3 worm cellular contexts compared by ENCODE assay signal in the genomic region with DNA sequence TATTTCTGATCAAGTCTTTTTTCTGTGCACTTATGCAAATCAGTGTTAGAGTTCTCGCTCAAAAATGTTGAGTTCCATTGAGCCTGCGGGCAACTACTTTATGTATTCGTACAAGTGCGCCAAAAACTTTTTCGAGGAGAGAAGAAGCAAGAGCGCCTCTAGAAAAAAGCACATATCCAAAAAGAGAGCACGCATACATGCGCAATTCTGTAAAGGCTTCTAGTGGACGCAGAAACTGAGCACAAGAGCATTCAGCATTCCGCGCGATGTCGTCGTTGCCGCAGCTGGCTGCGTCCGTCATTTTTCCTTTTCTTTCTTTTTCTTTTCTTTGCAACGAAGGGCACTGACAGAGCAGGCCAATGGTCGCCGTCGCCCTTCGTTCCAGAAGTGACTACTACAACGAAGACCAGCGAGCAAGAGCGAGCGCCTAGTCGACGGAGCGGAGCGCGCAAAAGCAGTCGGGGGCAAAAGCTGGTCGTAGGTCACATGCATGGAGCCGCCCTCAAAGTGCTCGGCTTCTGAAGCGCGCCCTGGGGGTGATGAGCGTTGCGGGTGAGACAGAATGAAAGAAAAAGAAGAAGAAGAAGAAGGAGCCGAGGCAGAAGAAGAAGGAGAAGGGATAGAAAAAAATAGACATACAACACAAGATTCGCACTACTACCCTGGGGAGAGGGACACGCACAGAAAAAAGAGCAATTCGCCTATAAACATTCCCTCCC.
TF ChIP-seq lines count a peak whose summit lies in the region.

No protein-coding gene starts in this region.

TF ChIP-seq in whole organism, L2 larva, 48 proteins besides CTCF, POLR2A, EP300 and RAD21 (continued from another document):
- TF ChIP-seq nhr-6 (tag; optimal IDR thresholded peaks at IDR 0.05; lab: Kevin White, UChicago) (no peak), unc-62 (GFP tag; optimal IDR thresholded peaks at IDR 0.05; lab: Kevin White, UChicago) (no peak), unc-55 (GFP tag; optimal IDR thresholded peaks at IDR 0.05; lab: Kevin White, UChicago) (peak; percentile 42), zag-1 (tag; optimal IDR thresholded peaks at IDR 0.05; lab: Kevin White, UChicago) (peak; percentile 55), ceh-16 (tag; optimal IDR thresholded peaks at IDR 0.05; lab: Kevin White, UChicago) (no peak), lsy-2 (tag; optimal IDR thresholded peaks at IDR 0.05; lab: Kevin White, UChicago) (peak; percentile 12 to 56), elt-1 (tag; optimal IDR thresholded peaks at IDR 0.05; lab: Kevin White, UChicago) (no peak), nhr-25 (tag; optimal IDR thresholded peaks at IDR 0.05; lab: Kevin White, UChicago) (no peak), crh-2 (tag; optimal IDR thresholded peaks at IDR 0.05; lab: Kevin White, UChicago) (peak; percentile 43), nhr-21 (tag; optimal IDR thresholded peaks at IDR 0.05; lab: Kevin White, UChicago) (no peak), blmp-1 (tag; optimal IDR thresholded peaks at IDR 0.05; lab: Kevin White, UChicago; ENCODE audit: insufficient read depth) (no peak), Y55F3AM.14 (GFP tag; optimal IDR thresholded peaks at IDR 0.05; lab: Kevin White, UChicago) (peak; percentile 84)

TF ChIP-seq in whole organism, L4 larva, 104 proteins besides CTCF, POLR2A, EP300 and RAD21 (continued from another document):
- peak; percentile 66 for TF ChIP-seq hmg-1.1 (GFP tag; IDR thresholded peaks at IDR 0.05; lab: Robert Waterston, UW)
- TF ChIP-seq nhr-11 (tag; optimal IDR thresholded peaks at IDR 0.05; lab: Kevin White, UChicago), result peak; percentile 25
- no peak for TF ChIP-seq ama-1 (optimal IDR thresholded peaks at IDR 0.05; lab: Kevin White, UChicago)
- TF ChIP-seq unc-39 (tag; optimal IDR thresholded peaks at IDR 0.05; lab: Kevin White, UChicago), result no peak
- no peak for TF ChIP-seq aly-2 (tag; optimal IDR thresholded peaks at IDR 0.05; lab: Kevin White, UChicago)
- peak; percentile 69 for TF ChIP-seq fkh-10 (GFP tag; optimal IDR thresholded peaks at IDR 0.05; lab: Kevin White, UChicago)
- TF ChIP-seq hif-1 (tag; optimal IDR thresholded peaks at IDR 0.05; lab: Kevin White, UChicago), result peak; percentile 39 to 49
- no peak for TF ChIP-seq lin-29 (GFP tag; IDR thresholded peaks at IDR 0.05; lab: Robert Waterston, UW)
- peak; percentile 15; the same call in 1 of the 2 replicates for TF ChIP-seq pha-4 (GFP tag; IDR thresholded peaks at IDR 0.05; lab: Robert Waterston, UW)
- no peak for TF ChIP-seq pha-4 (tag; optimal IDR thresholded peaks at IDR 0.05; lab: Kevin White, UChicago)
- no peak for TF ChIP-seq F49E8.2 (tag; optimal IDR thresholded peaks at IDR 0.05; lab: Kevin White, UChicago; ENCODE audit: borderline replicate concordance)
- no peak for TF ChIP-seq nhr-41 (GFP tag; IDR thresholded peaks at IDR 0.05; lab: Robert Waterston, UW)
- no peak for TF ChIP-seq mxl-3 (GFP tag; optimal IDR thresholded peaks at IDR 0.05; lab: Kevin White, UChicago)
- peak; percentile 0 for TF ChIP-seq Y5F2A.4 (GFP tag; optimal IDR thresholded peaks at IDR 0.05; lab: Kevin White, UChicago)
- TF ChIP-seq lin-38 (GFP tag; IDR thresholded peaks at IDR 0.05; lab: Robert Waterston, UW), result 0 out of 2 replicates have a peak, but pooled peaks have one; percentile 6
- TF ChIP-seq zip-2 (tag; optimal IDR thresholded peaks at IDR 0.05; lab: Kevin White, UChicago), result no peak
- TF ChIP-seq vab-7 (GFP tag; IDR thresholded peaks at IDR 0.05; lab: Robert Waterston, UW), result peak; percentile 30; the same call in 1 of the 2 replicates
- peak; percentile 55 for TF ChIP-seq spr-1 (tag; optimal IDR thresholded peaks at IDR 0.05; lab: Kevin White, UChicago)
- no peak for TF ChIP-seq ZK546.5 (tag; optimal IDR thresholded peaks at IDR 0.05; lab: Kevin White, UChicago)
- TF ChIP-seq hlh-11 (tag; optimal IDR thresholded peaks at IDR 0.05; lab: Kevin White, UChicago), result peak; percentile 69
- no peak for TF ChIP-seq madf-9 (GFP tag; conservative IDR thresholded peaks at IDR 0.05; lab: Robert Waterston, UW)
- TF ChIP-seq nhr-10 (tag; optimal IDR thresholded peaks at IDR 0.05; lab: Kevin White, UChicago), result no peak
- no peak for TF ChIP-seq spr-3 (GFP tag; optimal IDR thresholded peaks at IDR 0.05; lab: Kevin White, UChicago)
- peak; percentile 60 for TF ChIP-seq ceh-32 (tag; optimal IDR thresholded peaks at IDR 0.05; lab: Kevin White, UChicago; ENCODE audit: poor library complexity)
- peak; percentile 19; the same call in 1 of the 2 replicates for TF ChIP-seq dmd-6 (GFP tag; IDR thresholded peaks at IDR 0.05; lab: Robert Waterston, UW)
- TF ChIP-seq hlh-30 (tag; optimal IDR thresholded peaks at IDR 0.05; lab: Kevin White, UChicago; ENCODE audit: insufficient read depth), result peak; percentile 52
- TF ChIP-seq lin-15B (tag; optimal IDR thresholded peaks at IDR 0.05; lab: Kevin White, UChicago), result no peak
- no peak for TF ChIP-seq madf-5 (GFP tag; IDR thresholded peaks at IDR 0.05; lab: Robert Waterston, UW)
- peak; percentile 86 for TF ChIP-seq ctbp-1 (GFP tag; IDR thresholded peaks at IDR 0.05; lab: Robert Waterston, UW)
- no peak for TF ChIP-seq dpl-1 (GFP tag; optimal IDR thresholded peaks at IDR 0.05; lab: Kevin White, UChicago)
- peak; percentile 88 for TF ChIP-seq aha-1 (tag; lab: Kevin White, UChicago)
- peak; percentile 70; the same call in 1 of the 2 replicates for TF ChIP-seq ceh-20 (GFP tag; IDR thresholded peaks at IDR 0.05; lab: Robert Waterston, UW)
- TF ChIP-seq ceh-62 (tag; optimal IDR thresholded peaks at IDR 0.05; lab: Kevin White, UChicago), result no peak
- peak; percentile 69 for TF ChIP-seq egl-43 (GFP tag; IDR thresholded peaks at IDR 0.05; lab: Robert Waterston, UW)
- no peak for TF ChIP-seq zfp-3 (GFP tag; conservative IDR thresholded peaks at IDR 0.05; lab: Robert Waterston, UW)
- no peak for TF ChIP-seq Y75B8A.6 (GFP tag; IDR thresholded peaks at IDR 0.05; lab: Robert Waterston, UW)
- peak; percentile 87 for TF ChIP-seq F37D6.2 (tag; optimal IDR thresholded peaks at IDR 0.05; lab: Kevin White, UChicago)
- TF ChIP-seq F10B5.3 (tag; optimal IDR thresholded peaks at IDR 0.05; lab: Kevin White, UChicago), result no peak
- no peak for TF ChIP-seq tra-1 (GFP tag; IDR thresholded peaks at IDR 0.05; lab: Robert Waterston, UW)
- TF ChIP-seq mxl-2 (GFP tag; conservative IDR thresholded peaks at IDR 0.05; lab: Robert Waterston, UW), result no peak
- peak; percentile 62 for TF ChIP-seq mep-1 (tag; optimal IDR thresholded peaks at IDR 0.05; lab: Kevin White, UChicago)
- TF ChIP-seq nhr-102 (tag; optimal IDR thresholded peaks at IDR 0.05; lab: Kevin White, UChicago), result no peak
- no peak for TF ChIP-seq saeg-2 (GFP tag; IDR thresholded peaks at IDR 0.05; lab: Robert Waterston, UW)

TF ChIP-seq in whole organism, late embryonic, 69 proteins besides CTCF, POLR2A, EP300 and RAD21 (continued from another document):
- TF ChIP-seq mec-3 (tag; optimal IDR thresholded peaks at IDR 0.05; lab: Kevin White, UChicago; ENCODE audit: borderline replicate concordance) (no peak), fkh-6 (tag; optimal IDR thresholded peaks at IDR 0.05; lab: Kevin White, UChicago) (no peak), sdc-2 (tag; optimal IDR thresholded peaks at IDR 0.05; lab: Kevin White, UChicago) (no peak), eyg-1 (tag; optimal IDR thresholded peaks at IDR 0.05; lab: Kevin White, UChicago) (no peak), nhr-232 (tag; optimal IDR thresholded peaks at IDR 0.05; lab: Kevin White, UChicago) (no peak), ref-2 (tag; optimal IDR thresholded peaks at IDR 0.05; lab: Kevin White, UChicago) (no peak), ceh-31 (tag; optimal IDR thresholded peaks at IDR 0.05; lab: Kevin White, UChicago) (peak; percentile 78), K09A11.1 (tag; optimal IDR thresholded peaks at IDR 0.05; lab: Kevin White, UChicago; ENCODE audit: insufficient read depth) (peak; percentile 24), pros-1 (tag; optimal IDR thresholded peaks at IDR 0.05; lab: Kevin White, UChicago) (no peak), che-1 (tag; optimal IDR thresholded peaks at IDR 0.05; lab: Kevin White, UChicago) (no peak), lin-11 (tag; optimal IDR thresholded peaks at IDR 0.05; lab: Kevin White, UChicago) (no peak), K02D7.2 (tag; optimal IDR thresholded peaks at IDR 0.05; lab: Kevin White, UChicago) (no peak), fkh-10 (GFP tag; optimal IDR thresholded peaks at IDR 0.05; lab: Kevin White, UChicago) (no peak), C08G9.2 (tag; optimal IDR thresholded peaks at IDR 0.05; lab: Kevin White, UChicago) (peak; percentile 22), ama-1 (optimal IDR thresholded peaks at IDR 0.05; lab: Kevin White, UChicago) (no peak), ceh-24 (tag; optimal IDR thresholded peaks at IDR 0.05; lab: Kevin White, UChicago) (no peak), ceh-18 (tag; optimal IDR thresholded peaks at IDR 0.05; lab: Kevin White, UChicago) (peak; percentile 72), unc-55 (GFP tag; optimal IDR thresholded peaks at IDR 0.05; lab: Kevin White, UChicago) (no peak), ceh-14 (tag; optimal IDR thresholded peaks at IDR 0.05; lab: Kevin White, UChicago) (peak; percentile 72), dve-1 (tag; optimal IDR thresholded peaks at IDR 0.05; lab: Kevin White, UChicago) (no peak), ets-4 (tag; optimal IDR thresholded peaks at IDR 0.05; lab: Kevin White, UChicago) (no peak), hlh-6 (tag; optimal IDR thresholded peaks at IDR 0.05; lab: Kevin White, UChicago) (peak; percentile 20), ttx-3 (tag; optimal IDR thresholded peaks at IDR 0.05; lab: Kevin White, UChicago) (no peak), Y22D7AL.16 (tag; optimal IDR thresholded peaks at IDR 0.05; lab: Kevin White, UChicago) (no peak), syd-9 (tag; optimal IDR thresholded peaks at IDR 0.05; lab: Kevin White, UChicago) (no peak), ceh-48 (tag; optimal IDR thresholded peaks at IDR 0.05; lab: Kevin White, UChicago) (no peak), pqm-1 (tag; optimal IDR thresholded peaks at IDR 0.05; lab: Kevin White, UChicago) (no peak), sox-2 (GFP tag; IDR thresholded peaks at IDR 0.05; lab: Robert Waterston, UW) (no peak), odd-2 (tag; optimal IDR thresholded peaks at IDR 0.05; lab: Kevin White, UChicago) (no peak), ztf-16 (tag; optimal IDR thresholded peaks at IDR 0.05; lab: Kevin White, UChicago) (no peak), pha-2 (tag; optimal IDR thresholded peaks at IDR 0.05; lab: Kevin White, UChicago) (no peak), ahr-1 (tag; optimal IDR thresholded peaks at IDR 0.05; lab: Kevin White, UChicago) (no peak), elt-2 (tag; optimal IDR thresholded peaks at IDR 0.05; lab: Kevin White, UChicago) (no peak), pax-1 (tag; optimal IDR thresholded peaks at IDR 0.05; lab: Kevin White, UChicago) (no peak), nfya-1 (tag; optimal IDR thresholded peaks at IDR 0.05; lab: Kevin White, UChicago) (peak; percentile 71), pag-3 (tag; optimal IDR thresholded peaks at IDR 0.05; lab: Kevin White, UChicago; ENCODE audit: borderline replicate concordance) (no peak), hlh-8 (tag; optimal IDR thresholded peaks at IDR 0.05; lab: Kevin White, UChicago) (no peak), ceh-45 (GFP tag; IDR thresholded peaks at IDR 0.05; lab: Robert Waterston, UW) (no peak), tbx-2 (tag; optimal IDR thresholded peaks at IDR 0.05; lab: Kevin White, UChicago) (peak; percentile 65), C38D4.7 (GFP tag; optimal IDR thresholded peaks at IDR 0.05; lab: Kevin White, UChicago) (no peak), fax-1 (tag; optimal IDR thresholded peaks at IDR 0.05; lab: Kevin White, UChicago) (no peak), unc-3 (GFP tag; conservative IDR thresholded peaks at IDR 0.05; lab: Robert Waterston, UW) (no peak), unc-3 (tag; optimal IDR thresholded peaks at IDR 0.05; lab: Kevin White, UChicago) (peak; percentile 67), nhr-11 (tag; optimal IDR thresholded peaks at IDR 0.05; lab: Kevin White, UChicago) (no peak), ceh-2 (tag; optimal IDR thresholded peaks at IDR 0.05; lab: Kevin White, UChicago) (no peak), dmd-4 (tag; optimal IDR thresholded peaks at IDR 0.05; lab: Kevin White, UChicago; ENCODE audit: borderline replicate concordance) (peak; percentile 50)
